Fruit fly (Drosophila melanogaster): ENCODE results near the gene Galphaf.
A peak's percentile ranks its signal among the peaks of the same experiment; 100 is the strongest.

Gene Galphaf

dm6 chr3L:16711430-16712228, 43.9 kb upstream of the Galphaf start, which contains the start of the genes CG43954, Lasp and Dab (continued):
- TF ChIP-seq PHDP (tag; optimal IDR thresholded peaks at IDR 0.05) (peak; percentile 9), Ada2b (GFP tag; IDR thresholded peaks at IDR 0.05) (peak; percentile 7; the same call in 1 of the 2 replicates), Mes4 (GFP tag; optimal IDR thresholded peaks at IDR 0.05) (peak; percentile 53), CG30403 (GFP tag; optimal IDR thresholded peaks at IDR 0.05) (peak; percentile 29), CG10274 (GFP tag; optimal IDR thresholded peaks at IDR 0.05) (no peak), CG10462 (GFP tag; optimal IDR thresholded peaks at IDR 0.05) (peak; percentile 4), CG34224 (GFP tag; IDR thresholded peaks at IDR 0.05; ENCODE audit: partially characterized antibody) (no peak), CG12391 (tag; optimal IDR thresholded peaks at IDR 0.05) (peak; percentile 26), chif (GFP tag; optimal IDR thresholded peaks at IDR 0.05) (peak in 1 of 2 experiments; percentile 57), CG8388 (GFP tag; optimal IDR thresholded peaks at IDR 0.05) (no peak), CG18011 (GFP tag; optimal IDR thresholded peaks at IDR 0.05) (no peak), Spps (tag; optimal IDR thresholded peaks at IDR 0.05) (peak; percentile 8), Nf-YC (tag; optimal IDR thresholded peaks at IDR 0.05) (peak; percentile 8), Mad (GFP tag; optimal IDR thresholded peaks at IDR 0.05) (no peak), trem (tag; optimal IDR thresholded peaks at IDR 0.05) (peak; percentile 42), Doc2 (GFP tag; IDR thresholded peaks at IDR 0.05) (no peak), CG9932 (GFP tag; IDR thresholded peaks at IDR 0.05) (peak; percentile 50), Sin3A (optimal IDR thresholded peaks at IDR 0.05) (peak; percentile 85), Rx (GFP tag; IDR thresholded peaks at IDR 0.05) (no peak), otp (GFP tag; IDR thresholded peaks at IDR 0.05) (peak; percentile 36; the same call in 1 of the 3 replicates), CG18764 (GFP tag; optimal IDR thresholded peaks at IDR 0.05) (no peak), CG12744 (GFP tag; optimal IDR thresholded peaks at IDR 0.05) (peak; percentile 36), CG18619 (GFP tag; optimal IDR thresholded peaks at IDR 0.05) (peak; percentile 44), Fer3 (tag; optimal IDR thresholded peaks at IDR 0.05) (peak; percentile 2), Lhr (GFP tag; optimal IDR thresholded peaks at IDR 0.05) (peak; percentile 95), CG10654 (GFP tag; optimal IDR thresholded peaks at IDR 0.05) (no peak), esg (GFP tag; conservative IDR thresholded peaks at IDR 0.05) (no peak), zfh1 (GFP tag; IDR thresholded peaks at IDR 0.05) (peak; percentile 21; the same call in 1 of the 3 replicates), ken (GFP tag; IDR thresholded peaks at IDR 0.05) (peak; percentile 54; the same call in 2 of the 3 replicates), lab (GFP tag; optimal IDR thresholded peaks at IDR 0.05) (peak; percentile 56), Meics (GFP tag; optimal IDR thresholded peaks at IDR 0.05) (peak; percentile 35), CG2199 (GFP tag; IDR thresholded peaks at IDR 0.05) (peak; percentile 81; the same call in 1 of the 3 replicates), HLH4C (GFP tag; IDR thresholded peaks at IDR 0.05; ENCODE audit: partially characterized antibody) (peak; percentile 60; the same call in 1 of the 3 replicates), H2.0 (GFP tag; IDR thresholded peaks at IDR 0.05) (peak; percentile 44; the same call in 1 of the 2 replicates), CG8924 (tag; optimal IDR thresholded peaks at IDR 0.05) (peak; percentile 37), CG6254 (GFP tag; optimal IDR thresholded peaks at IDR 0.05) (peak; percentile 99), Antp (GFP tag; optimal IDR thresholded peaks at IDR 0.05) (no peak), Eip74EF (GFP tag; optimal IDR thresholded peaks at IDR 0.05) (peak in 1 of 2 experiments; percentile 49), stwl (tag; optimal IDR thresholded peaks at IDR 0.05) (peak; percentile 61), CG4424 (GFP tag; optimal IDR thresholded peaks at IDR 0.05) (peak; percentile 16), CG11085 (GFP tag; IDR thresholded peaks at IDR 0.05) (no peak), Hr51 (GFP tag; optimal IDR thresholded peaks at IDR 0.05) (peak; percentile 12 to 24), nom (GFP tag; optimal IDR thresholded peaks at IDR 0.05) (peak; percentile 56), gsb (GFP tag; IDR thresholded peaks at IDR 0.05) (no peak), CG17361 (GFP tag; IDR thresholded peaks at IDR 0.05) (peak; percentile 42; the same call in 2 of the 3 replicates), lilli (GFP tag; optimal IDR thresholded peaks at IDR 0.05) (no peak), eve (GFP tag; optimal IDR thresholded peaks at IDR 0.05) (no peak), vnd (GFP tag; IDR thresholded peaks at IDR 0.05; ENCODE audit: partially characterized antibody) (no peak)

Data from whole organism, embryonic.